Worm (Caenorhabditis elegans): ENCODE measurements around the gene grl-23.

The grl-23 gene

DNA sequence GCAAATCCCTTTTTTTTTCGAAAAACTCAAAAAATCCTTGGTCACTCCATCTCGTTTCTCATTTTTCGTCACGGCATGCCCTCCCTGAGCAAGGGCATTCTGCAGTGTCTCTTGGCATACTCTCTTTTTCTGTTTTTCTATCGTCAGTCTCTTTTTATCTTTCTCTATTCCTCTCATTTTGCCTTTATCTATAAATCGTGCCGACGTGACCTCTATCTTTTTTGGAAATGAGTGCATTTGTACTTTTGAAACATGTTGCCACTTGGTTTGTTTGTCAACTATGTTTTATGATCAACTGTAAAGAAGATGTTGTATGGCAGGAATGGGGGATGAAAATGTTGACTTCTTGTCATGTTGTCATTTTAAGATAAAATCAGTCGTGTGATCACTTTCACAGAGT, 47.8 kb downstream of the grl-23 start:
- TF ChIP-seq lin-14 (GFP tag; optimal IDR thresholded peaks at IDR 0.05) (peak; percentile 90), C16A3.4 (tag; optimal IDR thresholded peaks at IDR 0.05) (no peak), lin-13 (GFP tag; optimal IDR thresholded peaks at IDR 0.05) (peak; percentile 26), pag-3 (tag; optimal IDR thresholded peaks at IDR 0.05; ENCODE audit: borderline replicate concordance, insufficient read depth) (peak; percentile 88), fkh-8 (tag; optimal IDR thresholded peaks at IDR 0.05) (peak; percentile 12), C04F5.9 (tag; optimal IDR thresholded peaks at IDR 0.05) (no peak), sox-4 (tag; optimal IDR thresholded peaks at IDR 0.05) (no peak), dsc-1 (tag; optimal IDR thresholded peaks at IDR 0.05) (no peak), elt-3 (tag; optimal IDR thresholded peaks at IDR 0.05) (no peak), ama-1 (optimal IDR thresholded peaks at IDR 0.05) (no peak), dpl-1 (GFP tag; optimal IDR thresholded peaks at IDR 0.05) (peak in 1 of 3 experiments; percentile 39), nhr-11 (tag; optimal IDR thresholded peaks at IDR 0.05) (no peak), mef-2 (tag; optimal IDR thresholded peaks at IDR 0.05) (peak; percentile 25), unc-30 (tag; optimal IDR thresholded peaks at IDR 0.05) (no peak), hpl-2 (GFP tag; optimal IDR thresholded peaks at IDR 0.05) (no peak), hlh-4 (tag; optimal IDR thresholded peaks at IDR 0.05) (no peak), nhr-77 (tag; optimal IDR thresholded peaks at IDR 0.05) (peak; percentile 32), ztf-11 (tag; optimal IDR thresholded peaks at IDR 0.05) (no peak), egl-13 (tag; optimal IDR thresholded peaks at IDR 0.05) (no peak), lsy-2 (tag; optimal IDR thresholded peaks at IDR 0.05) (peak; percentile 60 to 70), egl-27 (tag; optimal IDR thresholded peaks at IDR 0.05) (peak in 1 of 2 experiments; percentile 65), grh-1 (GFP tag; IDR thresholded peaks at IDR 0.05) (0 out of 2 replicates have a peak, but pooled peaks have one; percentile 26), pax-3 (tag; optimal IDR thresholded peaks at IDR 0.05) (no peak), nhr-90 (tag; optimal IDR thresholded peaks at IDR 0.05; ENCODE audit: poor library complexity) (no peak), nhr-28 (tag; optimal IDR thresholded peaks at IDR 0.05) (no peak), irx-1 (tag; optimal IDR thresholded peaks at IDR 0.05) (no peak), lir-3 (tag; optimal IDR thresholded peaks at IDR 0.05; ENCODE audit: poor library complexity) (no peak), fkh-10 (GFP tag; optimal IDR thresholded peaks at IDR 0.05) (peak; percentile 6), ceh-8 (GFP tag; optimal IDR thresholded peaks at IDR 0.05) (no peak), nhr-12 (tag; optimal IDR thresholded peaks at IDR 0.05) (no peak), alr-1 (tag; optimal IDR thresholded peaks at IDR 0.05; ENCODE audit: borderline replicate concordance) (no peak), aha-1 (tag; optimal IDR thresholded peaks at IDR 0.05) (no peak), ces-1 (GFP tag; optimal IDR thresholded peaks at IDR 0.05) (no peak), ceh-88 (GFP tag; IDR thresholded peaks at IDR 0.05) (no peak), zag-1 (tag; optimal IDR thresholded peaks at IDR 0.05) (no peak), elt-2 (tag; optimal IDR thresholded peaks at IDR 0.05) (peak; percentile 13), swsn-7 (tag; optimal IDR thresholded peaks at IDR 0.05) (peak; percentile 39), jun-1 (tag; optimal IDR thresholded peaks at IDR 0.05) (no peak), unc-62 (GFP tag; optimal IDR thresholded peaks at IDR 0.05) (no peak), ceh-90 (tag; optimal IDR thresholded peaks at IDR 0.05) (no peak), fos-1 (tag; optimal IDR thresholded peaks at IDR 0.05) (no peak), unc-98 (GFP tag; IDR thresholded peaks at IDR 0.05) (no peak), aly-2 (tag; optimal IDR thresholded peaks at IDR 0.05) (no peak), nhr-47 (tag; optimal IDR thresholded peaks at IDR 0.05) (peak; percentile 54), nhr-20 (tag; optimal IDR thresholded peaks at IDR 0.05) (peak; percentile 69), sup-37 (GFP tag; optimal IDR thresholded peaks at IDR 0.05) (no peak), C34B4.2 (tag; optimal IDR thresholded peaks at IDR 0.05) (no peak), unc-130 (tag; optimal IDR thresholded peaks at IDR 0.05) (no peak), lin-35 (GFP tag; optimal IDR thresholded peaks at IDR 0.05) (peak in 1 of 2 experiments; percentile 31), nhr-237 (tag; optimal IDR thresholded peaks at IDR 0.05) (peak; percentile 27), ceh-82 (tag; optimal IDR thresholded peaks at IDR 0.05) (peak in 1 of 3 experiments; percentile 48), blmp-1 (tag; optimal IDR thresholded peaks at IDR 0.05) (peak; percentile 9), snu-23 (GFP tag; optimal IDR thresholded peaks at IDR 0.05) (peak; percentile 69)
